Worm (Caenorhabditis elegans) whole organism, early embryonic: ENCODE results near the gene Y43F8C.16.

ENCODE experiments used
- ama-1 ChIP-seq: fragments of 150-350 bp; optimal IDR thresholded peaks from 2 replicates; lab custom pipeline; 2014
- ceh-36 ChIP-seq: sonication (generic microtip); optimal IDR thresholded peaks from 2 replicates; lab custom pipeline; 2016; ENCODE audit warnings: missing genetic modification characterization, inconsistent platforms, missing compliant biosample characterization
- sea-1 ChIP-seq: fragments of 200-800 bp; sonication (Bioruptor generic); conservative IDR thresholded peaks from 2 replicates; pipeline ENCODE4 v1.3.6; 2022; ENCODE audit warnings: missing genetic modification characterization, missing compliant biosample characterization

DNA sequence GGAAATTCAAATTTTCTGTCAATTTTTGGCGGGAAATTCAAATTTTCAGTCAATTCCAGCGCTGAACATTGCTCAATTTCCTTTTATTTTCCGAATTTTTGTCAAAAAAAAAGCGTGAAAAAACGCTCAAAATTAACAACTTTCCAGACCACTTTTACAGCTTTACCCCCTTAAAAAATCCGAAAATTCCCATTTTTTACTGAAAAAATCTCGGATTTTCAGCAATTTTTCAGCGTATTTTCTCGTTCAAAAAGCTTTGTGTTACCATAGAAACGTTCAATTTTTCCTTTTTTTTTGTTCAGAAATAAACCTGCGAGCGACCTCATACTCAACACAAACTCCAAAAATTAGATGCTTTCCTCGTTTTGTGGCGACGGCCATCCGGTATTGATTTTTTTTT, 40.8 kb downstream of the Y43F8C.16 start, which contains the start of gene mrp-7:
- TF ChIP-seq ceh-36 (tag; lab: Kevin White, UChicago) (no peak), sea-1 (GFP tag; lab: Robert Waterston, UW) (no peak), ama-1 (lab: Kevin White, UChicago) (no peak)
